Fruit fly (Drosophila melanogaster): Measurements from ENCODE around the gene CG17350.

The CG17350 gene

DNA sequence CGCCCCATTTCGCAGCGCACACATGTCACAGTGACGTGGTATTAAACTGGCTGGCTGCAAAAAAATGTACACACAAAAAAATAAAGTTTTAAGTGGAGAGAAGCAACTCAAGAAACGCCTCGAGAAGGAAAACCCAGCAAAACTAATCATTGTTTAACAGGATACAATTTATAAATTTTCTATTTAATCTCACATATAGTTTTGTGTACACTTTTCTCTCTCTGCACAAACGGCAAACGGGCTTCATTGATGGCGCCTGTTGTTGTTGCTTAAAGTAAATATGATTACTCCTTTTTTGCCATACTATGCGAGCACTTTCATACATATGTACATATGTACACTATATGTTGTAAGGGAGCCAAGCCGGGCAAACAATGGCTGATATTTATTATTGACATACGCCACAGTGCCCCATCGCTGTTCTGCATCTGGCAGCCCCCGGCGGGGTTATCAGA lies 22.7 kb upstream of the CG17350 start (continued):
- TF ChIP-seq Side (GFP tag; optimal IDR thresholded peaks at IDR 0.05) (peak; percentile 16), CG42726 (GFP tag; IDR thresholded peaks at IDR 0.05; ENCODE audit: partially characterized antibody) (no peak), CG1647 (GFP tag; optimal IDR thresholded peaks at IDR 0.05) (peak; percentile 43), Poxn (GFP tag; IDR thresholded peaks at IDR 0.05) (no peak), dysf (GFP tag; IDR thresholded peaks at IDR 0.05) (0 out of 3 replicates have a peak, but pooled peaks have one; percentile 30), Sox102F (GFP tag; optimal IDR thresholded peaks at IDR 0.05) (peak; percentile 75), CG17829 (tag; optimal IDR thresholded peaks at IDR 0.05) (peak; percentile 39), disco-r (GFP tag; optimal IDR thresholded peaks at IDR 0.05) (no peak), ato (GFP tag; IDR thresholded peaks at IDR 0.05; ENCODE audit: partially characterized antibody) (no peak), CG4282 (GFP tag; optimal IDR thresholded peaks at IDR 0.05) (no peak), Hr78 (GFP tag; optimal IDR thresholded peaks at IDR 0.05) (peak in 1 of 2 experiments; percentile 7), vfl (GFP tag; optimal IDR thresholded peaks at IDR 0.05) (no peak), bowl (GFP tag; IDR thresholded peaks at IDR 0.05) (no peak), Hr39 (optimal IDR thresholded peaks at IDR 0.05) (no peak), CG11247 (GFP tag; IDR thresholded peaks at IDR 0.05) (no peak), CG11695 (GFP tag; IDR thresholded peaks at IDR 0.05) (peak; percentile 53; the same call in 2 of the 3 replicates), da (GFP tag; optimal IDR thresholded peaks at IDR 0.05) (peak; percentile 37), crp (GFP tag; optimal IDR thresholded peaks at IDR 0.05) (no peak), sob (GFP tag; IDR thresholded peaks at IDR 0.05) (no peak; the same call in 1 of the 2 replicates), CG18011 (GFP tag; optimal IDR thresholded peaks at IDR 0.05) (no peak), mirr (GFP tag; optimal IDR thresholded peaks at IDR 0.05) (no peak), cg (GFP tag; optimal IDR thresholded peaks at IDR 0.05) (no peak), vnd (GFP tag; IDR thresholded peaks at IDR 0.05; ENCODE audit: partially characterized antibody) (no peak), CG32767 (GFP tag; IDR thresholded peaks at IDR 0.05) (no peak), gro (GFP tag; optimal IDR thresholded peaks at IDR 0.05) (no peak), chm (GFP tag; IDR thresholded peaks at IDR 0.05) (no peak), bab2 (GFP tag; optimal IDR thresholded peaks at IDR 0.05) (peak; percentile 76), CG2678 (tag; optimal IDR thresholded peaks at IDR 0.05) (peak; percentile 47), Ssrp (tag; optimal IDR thresholded peaks at IDR 0.05) (peak; percentile 53), CG17359 (tag; optimal IDR thresholded peaks at IDR 0.05) (peak; percentile 55), CG11456 (GFP tag; IDR thresholded peaks at IDR 0.05) (no peak), TFAM (GFP tag; optimal IDR thresholded peaks at IDR 0.05) (no peak), CkIIα-i1 (GFP tag; IDR thresholded peaks at IDR 0.05) (no peak), peb (GFP tag; IDR thresholded peaks at IDR 0.05) (no peak), Nf-YB (GFP tag; optimal IDR thresholded peaks at IDR 0.05) (peak; percentile 24), fd102C (GFP tag; optimal IDR thresholded peaks at IDR 0.05) (peak; percentile 66), CG3847 (GFP tag; IDR thresholded peaks at IDR 0.05) (peak; percentile 34; the same call in 1 of the 2 replicates), CG3995 (GFP tag; optimal IDR thresholded peaks at IDR 0.05) (no peak), YL-1 (GFP tag; optimal IDR thresholded peaks at IDR 0.05) (peak; percentile 15), CG17568 (GFP tag; optimal IDR thresholded peaks at IDR 0.05) (no peak), Fer3 (tag; optimal IDR thresholded peaks at IDR 0.05) (no peak), CG11723 (GFP tag; optimal IDR thresholded peaks at IDR 0.05) (peak; percentile 26), Vsx1 (GFP tag; optimal IDR thresholded peaks at IDR 0.05) (peak; percentile 20), CG6689 (GFP tag; IDR thresholded peaks at IDR 0.05) (peak; percentile 58), vvl (GFP tag; IDR thresholded peaks at IDR 0.05) (peak; percentile 67; the same call in 1 of the 2 replicates), CG13296 (GFP tag; optimal IDR thresholded peaks at IDR 0.05) (no peak), pum (GFP tag; optimal IDR thresholded peaks at IDR 0.05) (peak; percentile 43), CG2129 (GFP tag; IDR thresholded peaks at IDR 0.05; ENCODE audit: partially characterized antibody) (no peak), lov (optimal IDR thresholded peaks at IDR 0.05) (no peak), lov (GFP tag; IDR thresholded peaks at IDR 0.05) (no peak), sens-2 (GFP tag; IDR thresholded peaks at IDR 0.05) (peak; percentile 70; the same call in 1 of the 2 replicates)
